Worm (Caenorhabditis elegans): ENCODE results near the gene add-1.

add-1 gene

DNA sequence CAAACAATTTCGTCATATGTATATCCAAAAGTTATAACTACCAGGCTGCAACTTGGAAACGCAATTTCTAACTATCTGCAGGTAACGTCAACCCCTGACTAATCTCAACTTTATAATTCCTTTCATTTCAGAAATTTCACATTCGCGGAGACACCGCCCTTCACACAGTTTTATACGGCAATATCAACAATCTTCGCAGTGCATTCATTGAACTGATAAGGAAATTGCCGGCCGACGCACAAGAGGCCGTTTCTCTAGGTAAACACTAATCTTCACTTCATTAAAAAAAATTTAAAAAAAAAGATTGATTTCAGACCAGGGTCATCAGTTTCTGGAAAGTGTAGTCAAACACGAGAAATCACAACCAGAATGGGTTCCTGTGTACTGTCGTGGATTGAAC is 41.0 kb downstream of the add-1 start:
- peak; percentile 50 for TF ChIP-seq pqm-1 (tag; optimal IDR thresholded peaks at IDR 0.05)
- no peak for TF ChIP-seq ztf-11 (tag; optimal IDR thresholded peaks at IDR 0.05)
- peak; percentile 39 for TF ChIP-seq pha-4 (tag; optimal IDR thresholded peaks at IDR 0.05)
- no peak for TF ChIP-seq zag-1 (tag; optimal IDR thresholded peaks at IDR 0.05)
- no peak for TF ChIP-seq mdl-1 (tag; optimal IDR thresholded peaks at IDR 0.05)
- TF ChIP-seq nfya-1 (tag; optimal IDR thresholded peaks at IDR 0.05; ENCODE audit: insufficient read depth), result no peak
- no peak for TF ChIP-seq ceh-82 (tag; optimal IDR thresholded peaks at IDR 0.05)
- TF ChIP-seq fkh-2 (tag; optimal IDR thresholded peaks at IDR 0.05), result no peak
- TF ChIP-seq aly-2 (tag; optimal IDR thresholded peaks at IDR 0.05), result no peak
- TF ChIP-seq nhr-23 (tag; optimal IDR thresholded peaks at IDR 0.05), result no peak
- no peak for TF ChIP-seq nhr-67 (tag; optimal IDR thresholded peaks at IDR 0.05)
- TF ChIP-seq snpc-4 (tag; optimal IDR thresholded peaks at IDR 0.05), result no peak
- TF ChIP-seq eor-1 (tag; optimal IDR thresholded peaks at IDR 0.05), result no peak
- peak; percentile 88 for TF ChIP-seq elt-2 (tag; optimal IDR thresholded peaks at IDR 0.05)
- no peak for TF ChIP-seq egl-27 (tag; optimal IDR thresholded peaks at IDR 0.05)

- no peak for TF ChIP-seq nhr-43 (tag; optimal IDR thresholded peaks at IDR 0.05; ENCODE audit: poor library complexity, severe bottlenecking)
- TF ChIP-seq elt-1 (tag; optimal IDR thresholded peaks at IDR 0.05), result no peak
- TF ChIP-seq nhr-23 (tag; optimal IDR thresholded peaks at IDR 0.05), result peak; percentile 24
- no peak for TF ChIP-seq nhr-77 (tag; optimal IDR thresholded peaks at IDR 0.05)
- peak; percentile 22 for TF ChIP-seq elt-2 (tag; optimal IDR thresholded peaks at IDR 0.05)
- TF ChIP-seq nfya-1 (tag; optimal IDR thresholded peaks at IDR 0.05; ENCODE audit: insufficient read depth), result peak; percentile 64
- TF ChIP-seq pha-4 (tag; optimal IDR thresholded peaks at IDR 0.05), result peak; percentile 76
- no peak for TF ChIP-seq skn-1 (tag; optimal IDR thresholded peaks at IDR 0.05)
- no peak for TF ChIP-seq mml-1 (tag; optimal IDR thresholded peaks at IDR 0.05)
- TF ChIP-seq nhr-25 (tag; optimal IDR thresholded peaks at IDR 0.05), result peak; percentile 11
- TF ChIP-seq unc-62 (GFP tag; optimal IDR thresholded peaks at IDR 0.05), result no peak
Observed at ce11 chrX:4818252-4818651, 41.6 kb downstream of the add-1 start, which contains the start of gene R08E3.3. Gene R08E3.3, plus strand, starts transcription at chrX:4818593.

- TF ChIP-seq nhr-67 (tag; optimal IDR thresholded peaks at IDR 0.05) (no peak), jun-1 (tag; optimal IDR thresholded peaks at IDR 0.05) (no peak), ztf-11 (tag; optimal IDR thresholded peaks at IDR 0.05) (no peak), daf-12 (tag; optimal IDR thresholded peaks at IDR 0.05) (no peak), elt-3 (tag; optimal IDR thresholded peaks at IDR 0.05) (no peak), ama-1 (optimal IDR thresholded peaks at IDR 0.05) (no peak), zag-1 (tag; optimal IDR thresholded peaks at IDR 0.05) (no peak), ceh-28 (tag; optimal IDR thresholded peaks at IDR 0.05) (no peak), pqm-1 (tag; optimal IDR thresholded peaks at IDR 0.05) (no peak), nfya-1 (tag; optimal IDR thresholded peaks at IDR 0.05; ENCODE audit: insufficient read depth) (peak; percentile 4), nhr-25 (tag; optimal IDR thresholded peaks at IDR 0.05) (peak; percentile 78), nhr-43 (tag; optimal IDR thresholded peaks at IDR 0.05; ENCODE audit: poor library complexity, severe bottlenecking) (peak; percentile 34), lin-15B (tag; optimal IDR thresholded peaks at IDR 0.05) (no peak), fos-1 (tag; optimal IDR thresholded peaks at IDR 0.05) (no peak), aly-2 (tag; optimal IDR thresholded peaks at IDR 0.05) (no peak)
Observed at ce11 chrX:4813115-4813732, 46.6 kb downstream of the add-1 start.

- no peak for TF ChIP-seq daf-12 (tag; optimal IDR thresholded peaks at IDR 0.05)
- no peak for TF ChIP-seq ceh-28 (tag; optimal IDR thresholded peaks at IDR 0.05)
- TF ChIP-seq tbx-2 (tag; optimal IDR thresholded peaks at IDR 0.05), result no peak
- no peak for TF ChIP-seq ama-1 (optimal IDR thresholded peaks at IDR 0.05)
- TF ChIP-seq fos-1 (tag; optimal IDR thresholded peaks at IDR 0.05), result no peak
- no peak for TF ChIP-seq lsy-12 (tag; optimal IDR thresholded peaks at IDR 0.05)
- TF ChIP-seq lin-39 (tag; optimal IDR thresholded peaks at IDR 0.05), result no peak
- TF ChIP-seq elt-1 (tag; optimal IDR thresholded peaks at IDR 0.05), result no peak
- TF ChIP-seq ztf-11 (tag; optimal IDR thresholded peaks at IDR 0.05), result no peak
- TF ChIP-seq nhr-76 (tag; optimal IDR thresholded peaks at IDR 0.05), result no peak
- TF ChIP-seq aly-2 (tag; optimal IDR thresholded peaks at IDR 0.05), result no peak
- no peak for TF ChIP-seq elt-2 (tag; optimal IDR thresholded peaks at IDR 0.05)
- TF ChIP-seq ceh-82 (tag; optimal IDR thresholded peaks at IDR 0.05), result no peak
- TF ChIP-seq ceh-16 (tag; optimal IDR thresholded peaks at IDR 0.05), result no peak
- no peak for TF ChIP-seq nhr-67 (tag; optimal IDR thresholded peaks at IDR 0.05)
- no peak for TF ChIP-seq hmg-11 (tag; optimal IDR thresholded peaks at IDR 0.05)
Observed at ce11 chrX:4811242-4811641, 48.6 kb downstream of the add-1 start, which contains the start of gene ztf-16. Gene ztf-16, minus strand, starts transcription at chrX:4811540.

Data from whole organism, L3 larva.